Comparison of ENCODE assay signal across 2 fruit fly cellular contexts in genomic region chr2L:20716077-20716476, dm6.
TF ChIP-seq lines count a peak whose summit lies in the region.

No protein-coding gene starts in this region.

TF ChIP-seq in whole organism, embryonic, 481 proteins besides CTCF, POLR2A, EP300 and RAD21 (continued from another document):
- TF ChIP-seq unpg (GFP tag; optimal IDR thresholded peaks at IDR 0.05; lab: Kevin White, UChicago): peak; percentile 17
- TF ChIP-seq gcm (GFP tag; optimal IDR thresholded peaks at IDR 0.05; lab: Kevin White, UChicago): peak; percentile 46
- peak; percentile 99 for TF ChIP-seq Deaf1 (tag; optimal IDR thresholded peaks at IDR 0.05; lab: Kevin White, UChicago)
- TF ChIP-seq Adf1 (GFP tag; IDR thresholded peaks at IDR 0.05; lab: Robert Waterston, UW): peak; percentile 94
- peak; percentile 55 for TF ChIP-seq Med (GFP tag; lab: Kevin White, UChicago)
- no peak for TF ChIP-seq CG6689 (GFP tag; IDR thresholded peaks at IDR 0.05; lab: Robert Waterston, UW)
- TF ChIP-seq CG15269 (tag; optimal IDR thresholded peaks at IDR 0.05; lab: Kevin White, UChicago): peak; percentile 22
- TF ChIP-seq CG18262 (tag; optimal IDR thresholded peaks at IDR 0.05; lab: Kevin White, UChicago): peak; percentile 34
- peak; percentile 69 for TF ChIP-seq CG12769 (tag; optimal IDR thresholded peaks at IDR 0.05; lab: Kevin White, UChicago)
- TF ChIP-seq ci (GFP tag; IDR thresholded peaks at IDR 0.05; lab: Robert Waterston, UW): peak; percentile 63; the same call in 2 of the 3 replicates
- peak; percentile 43 for TF ChIP-seq CG14710 (tag; optimal IDR thresholded peaks at IDR 0.05; lab: Kevin White, UChicago)
- TF ChIP-seq CG15601 (tag; optimal IDR thresholded peaks at IDR 0.05; lab: Kevin White, UChicago): peak; percentile 52
- no peak for TF ChIP-seq croc (GFP tag; conservative IDR thresholded peaks at IDR 0.05; lab: Robert Waterston, UW)
- peak; percentile 92 for TF ChIP-seq CG33557 (GFP tag; optimal IDR thresholded peaks at IDR 0.05; lab: Kevin White, UChicago)
- peak; percentile 14 for TF ChIP-seq fd64A (GFP tag; optimal IDR thresholded peaks at IDR 0.05; lab: Kevin White, UChicago)
- TF ChIP-seq sug (tag; optimal IDR thresholded peaks at IDR 0.05; lab: Kevin White, UChicago): peak; percentile 8
- TF ChIP-seq Trl (optimal IDR thresholded peaks at IDR 0.05; lab: Kevin White, UChicago): peak; percentile 20 to 25
- TF ChIP-seq Trl (GFP tag; optimal IDR thresholded peaks at IDR 0.05; lab: Kevin White, UChicago): no peak
- TF ChIP-seq CG1529 (GFP tag; optimal IDR thresholded peaks at IDR 0.05; lab: Kevin White, UChicago): peak; percentile 7
- peak; percentile 4 for TF ChIP-seq grau (tag; optimal IDR thresholded peaks at IDR 0.05; lab: Kevin White, UChicago)
- peak in 1 of 2 experiments; percentile 28 for TF ChIP-seq Eip74EF (GFP tag; optimal IDR thresholded peaks at IDR 0.05; lab: Kevin White, UChicago)
- TF ChIP-seq Hr78 (GFP tag; optimal IDR thresholded peaks at IDR 0.05; lab: Kevin White, UChicago): peak in 1 of 2 experiments; percentile 44
- peak; percentile 4 for TF ChIP-seq CG11723 (GFP tag; optimal IDR thresholded peaks at IDR 0.05; lab: Kevin White, UChicago)
- TF ChIP-seq CG10979 (tag; optimal IDR thresholded peaks at IDR 0.05; lab: Kevin White, UChicago): peak; percentile 44
- TF ChIP-seq CG3407 (GFP tag; optimal IDR thresholded peaks at IDR 0.05; lab: Kevin White, UChicago): peak; percentile 16
- TF ChIP-seq CG6654 (GFP tag; optimal IDR thresholded peaks at IDR 0.05; lab: Kevin White, UChicago): no peak
- peak; percentile 34; the same call in 1 of the 2 replicates for TF ChIP-seq CG31441 (GFP tag; IDR thresholded peaks at IDR 0.05; lab: Robert Waterston, UW)
- no peak for TF ChIP-seq CG31224 (GFP tag; IDR thresholded peaks at IDR 0.05; lab: Robert Waterston, UW)
- peak; percentile 52 to 64 for TF ChIP-seq bsh (GFP tag; optimal IDR thresholded peaks at IDR 0.05; lab: Kevin White, UChicago)
- TF ChIP-seq CG10431 (GFP tag; optimal IDR thresholded peaks at IDR 0.05; lab: Kevin White, UChicago): peak; percentile 77
- peak; percentile 20 for TF ChIP-seq Jarid2 (GFP tag; optimal IDR thresholded peaks at IDR 0.05; lab: Kevin White, UChicago)
- peak; percentile 38 for TF ChIP-seq cwo (GFP tag; optimal IDR thresholded peaks at IDR 0.05; lab: Kevin White, UChicago)
- peak; percentile 20 for TF ChIP-seq CG2875 (GFP tag; optimal IDR thresholded peaks at IDR 0.05; lab: Kevin White, UChicago)
- 0 out of 2 replicates have a peak, but pooled peaks have one; percentile 22 for TF ChIP-seq vvl (GFP tag; IDR thresholded peaks at IDR 0.05; lab: Robert Waterston, UW)
- peak; percentile 7 for TF ChIP-seq PHDP (tag; optimal IDR thresholded peaks at IDR 0.05; lab: Kevin White, UChicago)
- no peak for TF ChIP-seq NK7.1 (GFP tag; optimal IDR thresholded peaks at IDR 0.05; lab: Kevin White, UChicago)
- peak; percentile 82 for TF ChIP-seq pros (GFP tag; optimal IDR thresholded peaks at IDR 0.05; lab: Kevin White, UChicago)
- TF ChIP-seq sens (GFP tag; lab: Kevin White, UChicago): peak; percentile 84
- TF ChIP-seq CG8388 (GFP tag; optimal IDR thresholded peaks at IDR 0.05; lab: Kevin White, UChicago): peak; percentile 31
- 0 out of 2 replicates have a peak, but pooled peaks have one; percentile 16 for TF ChIP-seq hbn (GFP tag; IDR thresholded peaks at IDR 0.05; lab: Robert Waterston, UW; ENCODE audit: partially characterized antibody)
- TF ChIP-seq sna (GFP tag; IDR thresholded peaks at IDR 0.05; lab: Robert Waterston, UW; ENCODE audit: partially characterized antibody): 0 out of 2 replicates have a peak, but pooled peaks have one; percentile 53
- peak; percentile 59 for TF ChIP-seq Spps (tag; optimal IDR thresholded peaks at IDR 0.05; lab: Kevin White, UChicago)
- TF ChIP-seq otp (GFP tag; IDR thresholded peaks at IDR 0.05; lab: Robert Waterston, UW): no peak
- TF ChIP-seq E2f2 (GFP tag; IDR thresholded peaks at IDR 0.05; lab: Robert Waterston, UW): peak; percentile 20; the same call in 1 of the 2 replicates
- TF ChIP-seq CG6254 (GFP tag; optimal IDR thresholded peaks at IDR 0.05; lab: Kevin White, UChicago): peak; percentile 41
- TF ChIP-seq CG2678 (tag; optimal IDR thresholded peaks at IDR 0.05; lab: Kevin White, UChicago): peak; percentile 16
- TF ChIP-seq Optix (GFP tag; IDR thresholded peaks at IDR 0.05; lab: Robert Waterston, UW): 0 out of 3 replicates have a peak, but pooled peaks have one; percentile 18
- peak; percentile 2 for TF ChIP-seq CG1603 (tag; optimal IDR thresholded peaks at IDR 0.05; lab: Kevin White, UChicago)
- TF ChIP-seq sc (optimal IDR thresholded peaks at IDR 0.05; lab: Kevin White, UChicago): no peak
- peak; percentile 12 for TF ChIP-seq sc (GFP tag; optimal IDR thresholded peaks at IDR 0.05; lab: Kevin White, UChicago)
- TF ChIP-seq aop (GFP tag; IDR thresholded peaks at IDR 0.05; lab: Robert Waterston, UW): no peak
- peak; percentile 15 for TF ChIP-seq CG10267 (tag; optimal IDR thresholded peaks at IDR 0.05; lab: Kevin White, UChicago)
- TF ChIP-seq CG4404 (GFP tag; IDR thresholded peaks at IDR 0.05; lab: Robert Waterston, UW): no peak
- TF ChIP-seq CG11504 (tag; optimal IDR thresholded peaks at IDR 0.05; lab: Kevin White, UChicago): peak; percentile 4
- TF ChIP-seq HLHmδ (GFP tag; optimal IDR thresholded peaks at IDR 0.05; lab: Kevin White, UChicago): peak; percentile 76
- TF ChIP-seq ap (GFP tag; IDR thresholded peaks at IDR 0.05; lab: Robert Waterston, UW): no peak
- TF ChIP-seq Blimp-1 (GFP tag; optimal IDR thresholded peaks at IDR 0.05; lab: Kevin White, UChicago): peak; percentile 100
- peak; percentile 16; the same call in 1 of the 3 replicates for TF ChIP-seq CG17361 (GFP tag; IDR thresholded peaks at IDR 0.05; lab: Robert Waterston, UW)
- TF ChIP-seq CG2712 (tag; optimal IDR thresholded peaks at IDR 0.05; lab: Kevin White, UChicago): peak; percentile 47
- no peak for TF ChIP-seq C15 (GFP tag; IDR thresholded peaks at IDR 0.05; lab: Robert Waterston, UW)
- no peak for TF ChIP-seq lov (optimal IDR thresholded peaks at IDR 0.05; lab: Kevin White, UChicago)
- TF ChIP-seq lov (GFP tag; IDR thresholded peaks at IDR 0.05; lab: Robert Waterston, UW): peak; percentile 62; the same call in 1 of the 3 replicates
- no peak for TF ChIP-seq CG16863 (GFP tag; optimal IDR thresholded peaks at IDR 0.05; lab: Kevin White, UChicago)
- peak; percentile 83 for TF ChIP-seq kni (GFP tag; optimal IDR thresholded peaks at IDR 0.05; lab: Kevin White, UChicago)
TF ChIP-seq in whole organism, embryonic: peak in this region for 62.

TF ChIP-seq in whole organism, prepupa, 60 proteins besides CTCF, POLR2A, EP300 and RAD21 (continued from another document):
- TF ChIP-seq Eip75B (GFP tag; optimal IDR thresholded peaks at IDR 0.05; lab: Kevin White, UChicago) (peak; percentile 79), Hr39 (GFP tag; optimal IDR thresholded peaks at IDR 0.05; lab: Kevin White, UChicago) (no peak), Blimp-1 (GFP tag; optimal IDR thresholded peaks at IDR 0.05; lab: Kevin White, UChicago) (peak; percentile 100), Ets96B (tag; optimal IDR thresholded peaks at IDR 0.05; lab: Kevin White, UChicago) (peak; percentile 41), CG11294 (GFP tag; IDR thresholded peaks at IDR 0.05; lab: Robert Waterston, UW) (no peak), fd59A (GFP tag; optimal IDR thresholded peaks at IDR 0.05; lab: Kevin White, UChicago) (no peak), Gug (GFP tag; IDR thresholded peaks at IDR 0.05; lab: Robert Waterston, UW) (no peak), Hr38 (GFP tag; optimal IDR thresholded peaks at IDR 0.05; lab: Kevin White, UChicago) (no peak), CG4318 (GFP tag; optimal IDR thresholded peaks at IDR 0.05; lab: Kevin White, UChicago) (no peak), CG10631 (GFP tag; optimal IDR thresholded peaks at IDR 0.05; lab: Kevin White, UChicago) (no peak), svp (GFP tag; lab: Kevin White, UChicago) (peak; percentile 84), esn (GFP tag; optimal IDR thresholded peaks at IDR 0.05; lab: Kevin White, UChicago) (no peak), pdm3 (GFP tag; optimal IDR thresholded peaks at IDR 0.05; lab: Kevin White, UChicago) (peak; percentile 23), CG8119 (GFP tag; IDR thresholded peaks at IDR 0.05; lab: Robert Waterston, UW) (peak; percentile 56; the same call in 2 of the 3 replicates), CG6792 (GFP tag; optimal IDR thresholded peaks at IDR 0.05; lab: Kevin White, UChicago) (peak; percentile 38), CG7368 (GFP tag; optimal IDR thresholded peaks at IDR 0.05; lab: Kevin White, UChicago) (peak; percentile 24), Smox (GFP tag; optimal IDR thresholded peaks at IDR 0.05; lab: Kevin White, UChicago) (no peak), Sox14 (GFP tag; optimal IDR thresholded peaks at IDR 0.05; lab: Kevin White, UChicago) (peak; percentile 49), dsx (GFP tag; optimal IDR thresholded peaks at IDR 0.05; lab: Kevin White, UChicago; ENCODE audit: poor library complexity, severe bottlenecking) (peak; percentile 55), CG16779 (tag; optimal IDR thresholded peaks at IDR 0.05; lab: Kevin White, UChicago) (peak; percentile 59), ss (GFP tag; optimal IDR thresholded peaks at IDR 0.05; lab: Kevin White, UChicago) (peak; percentile 62 to 63), spab (GFP tag; optimal IDR thresholded peaks at IDR 0.05; lab: Kevin White, UChicago) (peak; percentile 17), Hr4 (GFP tag; optimal IDR thresholded peaks at IDR 0.05; lab: Kevin White, UChicago) (no peak), CG31627 (GFP tag; optimal IDR thresholded peaks at IDR 0.05; lab: Kevin White, UChicago) (no peak), Ets21C (GFP tag; optimal IDR thresholded peaks at IDR 0.05; lab: Kevin White, UChicago) (no peak), OdsH (GFP tag; optimal IDR thresholded peaks at IDR 0.05; lab: Kevin White, UChicago) (peak; percentile 43), CG6163 (GFP tag; IDR thresholded peaks at IDR 0.05; lab: Robert Waterston, UW) (peak; percentile 59), fd85E (GFP tag; optimal IDR thresholded peaks at IDR 0.05; lab: Kevin White, UChicago) (peak; percentile 29), topi (GFP tag; optimal IDR thresholded peaks at IDR 0.05; lab: Kevin White, UChicago) (peak; percentile 71), Eip78C (GFP tag; lab: Kevin White, UChicago) (peak; percentile 92), CG3919 (GFP tag; optimal IDR thresholded peaks at IDR 0.05; lab: Kevin White, UChicago) (peak; percentile 53), achi (GFP tag; optimal IDR thresholded peaks at IDR 0.05; lab: Kevin White, UChicago) (peak; percentile 48), CG34406 (GFP tag; optimal IDR thresholded peaks at IDR 0.05; lab: Kevin White, UChicago) (peak; percentile 49), CG11902 (GFP tag; optimal IDR thresholded peaks at IDR 0.05; lab: Kevin White, UChicago) (no peak), CG8319 (GFP tag; optimal IDR thresholded peaks at IDR 0.05; lab: Kevin White, UChicago) (no peak), Sox102F (GFP tag; optimal IDR thresholded peaks at IDR 0.05; lab: Kevin White, UChicago) (peak; percentile 78), net (GFP tag; optimal IDR thresholded peaks at IDR 0.05; lab: Kevin White, UChicago) (peak; percentile 67), CG8632 (GFP tag; optimal IDR thresholded peaks at IDR 0.05; lab: Kevin White, UChicago) (no peak), lz (GFP tag; optimal IDR thresholded peaks at IDR 0.05; lab: Kevin White, UChicago) (peak; percentile 46)
